Worm (Caenorhabditis elegans): Measurements from ENCODE around the gene egrh-2.

egrh-2 gene

DNA sequence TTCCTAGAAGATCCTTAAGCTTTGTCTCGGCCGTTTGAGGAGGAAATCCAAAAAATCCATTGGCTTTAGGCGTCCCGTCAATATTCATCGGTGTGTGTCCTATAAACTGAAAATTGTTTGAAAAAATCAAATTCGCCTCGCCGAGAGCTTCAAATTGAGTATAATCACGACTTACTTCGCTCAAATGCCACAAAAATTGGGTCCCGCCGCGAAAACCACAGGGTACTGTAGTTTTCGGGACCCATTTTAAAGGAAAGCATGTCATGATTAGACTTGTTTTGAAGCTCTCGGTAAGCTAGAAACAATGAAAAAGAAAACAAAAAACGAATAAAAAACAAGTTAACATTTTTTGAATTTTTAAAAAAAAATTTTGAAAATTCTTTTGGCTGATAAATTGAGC lies at the start of gene egrh-2:
Gene egrh-2 (minus strand): TSS at position 101 of the 400 bp plus-strand sequence.
- TF ChIP-seq unc-62 (GFP tag; optimal IDR thresholded peaks at IDR 0.05) (no peak), nhr-23 (tag; optimal IDR thresholded peaks at IDR 0.05) (no peak), fkh-10 (GFP tag; optimal IDR thresholded peaks at IDR 0.05) (no peak), nhr-43 (tag; optimal IDR thresholded peaks at IDR 0.05; ENCODE audit: poor library complexity, severe bottlenecking) (no peak), unc-39 (tag; optimal IDR thresholded peaks at IDR 0.05) (no peak)

ce11 chrIV:1038516-1038915 lies 48.3 kb upstream of the egrh-2 start:
- TF ChIP-seq unc-39 (tag; optimal IDR thresholded peaks at IDR 0.05), result no peak
- TF ChIP-seq nhr-25 (tag; optimal IDR thresholded peaks at IDR 0.05), result no peak
- no peak for TF ChIP-seq R02D3.7 (tag; optimal IDR thresholded peaks at IDR 0.05)
- no peak for TF ChIP-seq daf-12 (tag; optimal IDR thresholded peaks at IDR 0.05)
- TF ChIP-seq eor-1 (tag; optimal IDR thresholded peaks at IDR 0.05), result no peak
- TF ChIP-seq mdl-1 (tag; optimal IDR thresholded peaks at IDR 0.05), result no peak
- no peak for TF ChIP-seq aly-2 (tag; optimal IDR thresholded peaks at IDR 0.05)

DNA sequence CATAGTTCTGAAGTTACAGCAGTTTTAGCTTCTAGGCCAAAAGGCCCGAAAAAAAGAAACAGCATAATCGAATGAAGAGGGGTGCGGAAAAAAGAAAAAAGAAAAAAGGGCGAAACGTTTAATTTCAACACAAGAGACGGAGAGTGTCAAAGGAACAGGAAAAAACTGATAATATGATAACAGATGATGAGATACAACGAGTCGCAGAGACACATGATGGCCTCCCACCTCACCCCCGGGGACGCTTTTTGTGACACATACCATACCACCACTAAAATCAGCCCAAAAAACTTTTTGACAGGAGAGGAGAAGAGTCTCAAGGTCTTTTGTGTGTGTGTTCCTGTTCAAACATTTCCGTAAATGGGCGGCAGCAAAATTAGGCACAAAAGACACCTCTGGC lies 44.9 kb upstream of the egrh-2 start:
- TF ChIP-seq zag-1 (tag; optimal IDR thresholded peaks at IDR 0.05) (no peak), unc-39 (tag; optimal IDR thresholded peaks at IDR 0.05) (no peak), nhr-43 (tag; optimal IDR thresholded peaks at IDR 0.05; ENCODE audit: poor library complexity, severe bottlenecking) (no peak), daf-12 (tag; optimal IDR thresholded peaks at IDR 0.05) (no peak), ceh-28 (tag; optimal IDR thresholded peaks at IDR 0.05) (no peak), fkh-10 (GFP tag; optimal IDR thresholded peaks at IDR 0.05) (no peak), nhr-76 (tag; optimal IDR thresholded peaks at IDR 0.05) (no peak), ceh-82 (tag; optimal IDR thresholded peaks at IDR 0.05) (no peak), fkh-2 (tag; optimal IDR thresholded peaks at IDR 0.05) (no peak), hmg-11 (tag; optimal IDR thresholded peaks at IDR 0.05) (peak; percentile 38), ztf-11 (tag; optimal IDR thresholded peaks at IDR 0.05) (no peak), ceh-9 (tag; optimal IDR thresholded peaks at IDR 0.05) (no peak), mml-1 (tag; optimal IDR thresholded peaks at IDR 0.05) (no peak), aly-2 (tag; optimal IDR thresholded peaks at IDR 0.05) (no peak), egl-5 (tag; optimal IDR thresholded peaks at IDR 0.05) (no peak), eor-1 (tag; optimal IDR thresholded peaks at IDR 0.05) (no peak), elt-2 (tag; optimal IDR thresholded peaks at IDR 0.05) (peak; percentile 84), nhr-77 (tag; optimal IDR thresholded peaks at IDR 0.05) (no peak), nhr-12 (tag; optimal IDR thresholded peaks at IDR 0.05) (no peak), ztf-4 (tag; optimal IDR thresholded peaks at IDR 0.05) (no peak), ama-1 (optimal IDR thresholded peaks at IDR 0.05) (no peak), nhr-67 (tag; optimal IDR thresholded peaks at IDR 0.05) (no peak), fos-1 (tag; optimal IDR thresholded peaks at IDR 0.05) (no peak), lsy-12 (tag; optimal IDR thresholded peaks at IDR 0.05) (no peak), jun-1 (tag; optimal IDR thresholded peaks at IDR 0.05) (peak; percentile 36), nhr-28 (tag; optimal IDR thresholded peaks at IDR 0.05) (no peak), skn-1 (tag; optimal IDR thresholded peaks at IDR 0.05) (peak; percentile 24), sea-2 (GFP tag; optimal IDR thresholded peaks at IDR 0.05) (no peak), nfya-1 (tag; optimal IDR thresholded peaks at IDR 0.05; ENCODE audit: insufficient read depth) (peak; percentile 18), mdl-1 (tag; optimal IDR thresholded peaks at IDR 0.05) (no peak), ceh-16 (tag; optimal IDR thresholded peaks at IDR 0.05) (no peak), tbx-2 (tag; optimal IDR thresholded peaks at IDR 0.05) (no peak), nhr-23 (tag; optimal IDR thresholded peaks at IDR 0.05) (no peak), elt-1 (tag; optimal IDR thresholded peaks at IDR 0.05) (no peak), egl-27 (tag; optimal IDR thresholded peaks at IDR 0.05) (no peak), nhr-11 (tag; optimal IDR thresholded peaks at IDR 0.05) (no peak), elt-3 (tag; optimal IDR thresholded peaks at IDR 0.05) (no peak), lin-15B (tag; optimal IDR thresholded peaks at IDR 0.05) (no peak), ZK546.5 (tag; optimal IDR thresholded peaks at IDR 0.05) (no peak), pqm-1 (tag; optimal IDR thresholded peaks at IDR 0.05) (peak; percentile 67), nhr-237 (tag; optimal IDR thresholded peaks at IDR 0.05) (no peak), R02D3.7 (tag; optimal IDR thresholded peaks at IDR 0.05) (no peak), lin-39 (tag; optimal IDR thresholded peaks at IDR 0.05) (no peak), unc-62 (GFP tag; optimal IDR thresholded peaks at IDR 0.05) (no peak), pha-4 (tag; optimal IDR thresholded peaks at IDR 0.05) (no peak), snpc-4 (tag; optimal IDR thresholded peaks at IDR 0.05) (peak; percentile 15), nhr-25 (tag; optimal IDR thresholded peaks at IDR 0.05) (peak; percentile 12)

Data from whole organism, L3 larva.